Fruit fly (Drosophila melanogaster): ENCODE results near the gene CG17776.

The CG17776 gene

dm6 chrX:2197414-2198271 lies 13.1 kb downstream of the CG17776 start:
- TF ChIP-seq CG17801 (GFP tag; optimal IDR thresholded peaks at IDR 0.05; ENCODE audit: partially characterized antibody): no peak

dm6 chrX:2198272-2198571 lies 13.7 kb downstream of the CG17776 start:
- TF ChIP-seq CG17801 (GFP tag; optimal IDR thresholded peaks at IDR 0.05; ENCODE audit: partially characterized antibody): no peak

dm6 chrX:2199303-2199702 lies 14.8 kb downstream of the CG17776 start:
- TF ChIP-seq CG17801 (GFP tag; optimal IDR thresholded peaks at IDR 0.05; ENCODE audit: partially characterized antibody): no peak

dm6 chrX:2203766-2204165 lies 19.2 kb downstream of the CG17776 start, which contains the start of gene FarO:
Gene FarO, minus strand, starts transcription at chrX:2203866.
- TF ChIP-seq CG17801 (GFP tag; optimal IDR thresholded peaks at IDR 0.05; ENCODE audit: partially characterized antibody): no peak

- no peak for TF ChIP-seq CG17801 (GFP tag; optimal IDR thresholded peaks at IDR 0.05; ENCODE audit: partially characterized antibody)
Observed at dm6 chrX:2208641-2209241, 24.2 kb downstream of the CG17776 start.

- TF ChIP-seq CG17801 (GFP tag; optimal IDR thresholded peaks at IDR 0.05; ENCODE audit: partially characterized antibody): no peak
Observed at dm6 chrX:2212327-2212820, 27.8 kb downstream of the CG17776 start.

- TF ChIP-seq CG17801 (GFP tag; optimal IDR thresholded peaks at IDR 0.05; ENCODE audit: partially characterized antibody): peak; percentile 32
Observed at dm6 chrX:2213759-2214406, 29.4 kb downstream of the CG17776 start, which contains the start of gene SmydA-8. Gene SmydA-8, minus strand, starts transcription at chrX:2213809.

dm6 chrX:2218455-2218854 lies 33.9 kb downstream of the CG17776 start:
- TF ChIP-seq CG17801 (GFP tag; optimal IDR thresholded peaks at IDR 0.05; ENCODE audit: partially characterized antibody): no peak

- no peak for TF ChIP-seq CG17801 (GFP tag; optimal IDR thresholded peaks at IDR 0.05; ENCODE audit: partially characterized antibody)
Observed at dm6 chrX:2219246-2219645, 34.7 kb downstream of the CG17776 start.

dm6 chrX:2219899-2220298 lies 35.4 kb downstream of the CG17776 start:
- no peak for TF ChIP-seq CG17801 (GFP tag; optimal IDR thresholded peaks at IDR 0.05; ENCODE audit: partially characterized antibody)

dm6 chrX:2221598-2221997 lies 37.1 kb downstream of the CG17776 start:
- TF ChIP-seq CG17801 (GFP tag; optimal IDR thresholded peaks at IDR 0.05; ENCODE audit: partially characterized antibody): no peak

dm6 chrX:2222181-2222790 lies 37.8 kb downstream of the CG17776 start, which contains the start of gene Vinc:
Gene Vinc, minus strand, starts transcription at chrX:2222567.
- TF ChIP-seq CG17801 (GFP tag; optimal IDR thresholded peaks at IDR 0.05; ENCODE audit: partially characterized antibody): peak; percentile 97

- no peak for TF ChIP-seq CG17801 (GFP tag; optimal IDR thresholded peaks at IDR 0.05; ENCODE audit: partially characterized antibody)
Observed at dm6 chrX:2223454-2223853, 38.9 kb downstream of the CG17776 start, which contains the start of gene CG14052. Gene CG14052, plus strand, starts transcription at chrX:2223754.

dm6 chrX:2225138-2225537 lies 40.6 kb downstream of the CG17776 start, which contains the start of gene pcx:
Gene pcx, plus strand, starts transcription at chrX:2225296.
- TF ChIP-seq CG17801 (GFP tag; optimal IDR thresholded peaks at IDR 0.05; ENCODE audit: partially characterized antibody): no peak

Measured in ovary, adult (tissue).